Worm (Caenorhabditis elegans) whole organism, young adult: ENCODE measurements around the gene C49C3.4.

ENCODE experiments used
- B0019.2 ChIP-seq: fragments of 200-800 bp; sonication (Bioruptor generic); conservative IDR thresholded peaks from 2 replicates; pipeline ENCODE4 v1.3.6; 2022; ENCODE audit warnings: missing genetic modification reagents, missing genetic modification characterization, missing compliant biosample characterization
- B0261.1 ChIP-seq: sonication (generic microtip); optimal IDR thresholded peaks from 2 replicates; lab custom pipeline; 2016; ENCODE audit warnings: mild to moderate bottlenecking, missing genetic modification characterization, moderate library complexity, missing compliant biosample characterization
- B0336.3 ChIP-seq: fragments of 200-800 bp; sonication (Bioruptor generic); IDR thresholded peaks from 2 replicates; pipeline ENCODE4 v1.3.6; 2022; ENCODE audit warnings: missing genetic modification characterization, missing compliant biosample characterization
- C06A6.2 ChIP-seq: fragments of 200-800 bp; sonication (Bioruptor generic); conservative IDR thresholded peaks from 2 replicates; pipeline ENCODE4 v1.3.6; 2022; ENCODE audit warnings: missing genetic modification characterization, missing compliant biosample characterization
- D2030.7 ChIP-seq: fragments of 200-800 bp; sonication (Bioruptor generic); IDR thresholded peaks from 2 replicates; pipeline ENCODE4 v1.3.6; 2022; ENCODE audit warnings: missing genetic modification reagents, missing genetic modification characterization, missing compliant biosample characterization
- F10E7.11 ChIP-seq: sonication (generic microtip); optimal IDR thresholded peaks from 2 replicates; lab custom pipeline; 2017; ENCODE audit warnings: mild to moderate bottlenecking, missing genetic modification characterization, moderate library complexity, missing compliant biosample characterization
- F39B2.1 ChIP-seq: fragments of 200-800 bp; sonication (Bioruptor generic); IDR thresholded peaks from 2 replicates; pipeline ENCODE4 v1.3.6; 2022; ENCODE audit warnings: missing genetic modification reagents, missing genetic modification characterization, missing compliant biosample characterization
- F55B11.4 ChIP-seq: sonication (generic microtip); optimal IDR thresholded peaks from 2 replicates; lab custom pipeline; 2016; ENCODE audit warnings: missing compliant biosample characterization, missing genetic modification characterization, borderline replicate concordance; ENCODE audit not compliant: insufficient read depth
- K12H6.12 ChIP-seq: fragments of 200-800 bp; sonication (Bioruptor generic); optimal IDR thresholded peaks from 2 replicates; lab custom pipeline; 2018; ENCODE audit warnings: mild to moderate bottlenecking, missing genetic modification characterization, missing compliant biosample characterization
- Y79H2A.3 ChIP-seq: fragments of 200-800 bp; sonication (Bioruptor generic); conservative IDR thresholded peaks from 2 replicates; pipeline ENCODE4 v1.3.6; 2022; ENCODE audit warnings: missing genetic modification reagents, missing genetic modification characterization, missing compliant biosample characterization
- Y95B8A.8 ChIP-seq: fragments of 200-800 bp; sonication (Bioruptor generic); IDR thresholded peaks from 2 replicates; pipeline ENCODE4 v1.3.6; 2022; ENCODE audit warnings: missing genetic modification reagents, missing genetic modification characterization, missing compliant biosample characterization
- ZK185.1 ChIP-seq: sonication (generic microtip); optimal IDR thresholded peaks from 2 replicates; lab custom pipeline; 2016; ENCODE audit warnings: mild to moderate bottlenecking, missing genetic modification characterization, missing compliant biosample characterization; ENCODE audit not compliant: poor library complexity, severe bottlenecking
- atf-7 ChIP-seq: sonication (generic microtip); optimal IDR thresholded peaks from 2 replicates; lab custom pipeline; 2017; ENCODE audit warnings: mild to moderate bottlenecking, missing genetic modification characterization, missing compliant biosample characterization
- attf-6 ChIP-seq: fragments of 200-800 bp; sonication (Bioruptor generic); IDR thresholded peaks from 2 replicates; pipeline ENCODE4 v1.3.6; 2022; ENCODE audit warnings: missing genetic modification reagents, missing genetic modification characterization, missing compliant biosample characterization
- bed-2 ChIP-seq: fragments of 200-800 bp; sonication (Bioruptor generic); IDR thresholded peaks from 2 replicates; pipeline ENCODE4 v1.3.6; 2022; ENCODE audit warnings: missing genetic modification reagents, missing genetic modification characterization, missing compliant biosample characterization
- cebp-2 ChIP-seq: fragments of 200-800 bp; sonication (Bioruptor generic); IDR thresholded peaks from 2 replicates; pipeline ENCODE4 v1.3.6; 2022; ENCODE audit warnings: missing genetic modification characterization, missing compliant biosample characterization
- ceh-100 ChIP-seq: fragments of 200-800 bp; sonication (Bioruptor generic); IDR thresholded peaks from 2 replicates; pipeline ENCODE4 v1.3.6; 2022; ENCODE audit warnings: missing genetic modification reagents, missing genetic modification characterization, missing compliant biosample characterization
- ceh-79 ChIP-seq: sonication (generic microtip); optimal IDR thresholded peaks from 2 replicates; lab custom pipeline; 2017; ENCODE audit warnings: mild to moderate bottlenecking, missing genetic modification characterization, missing compliant biosample characterization
- ceh-91 ChIP-seq: fragments of 200-800 bp; sonication (Bioruptor generic); IDR thresholded peaks from 2 replicates; pipeline ENCODE4 v1.3.6; 2022; ENCODE audit warnings: missing genetic modification reagents, missing genetic modification characterization, missing compliant biosample characterization
- efl-1 ChIP-seq: fragments of 150-350 bp; optimal IDR thresholded peaks from 2 replicates; lab custom pipeline; 2014; ENCODE audit warnings: missing biosample characterization, missing genetic modification reagents, missing genetic modification characterization
- ekl-4 ChIP-seq: fragments of 200-800 bp; sonication (Bioruptor generic); IDR thresholded peaks from 2 replicates; pipeline ENCODE4 v1.3.6; 2022; ENCODE audit warnings: missing genetic modification reagents, missing genetic modification characterization, missing compliant biosample characterization
- gei-17 ChIP-seq: fragments of 200-800 bp; sonication (Bioruptor generic); optimal IDR thresholded peaks from 2 replicates; lab custom pipeline; 2018; ENCODE audit warnings: mild to moderate bottlenecking, missing genetic modification characterization, missing compliant biosample characterization
- hlh-26 ChIP-seq: fragments of 200-800 bp; sonication (Bioruptor generic); conservative IDR thresholded peaks from 2 replicates; pipeline ENCODE4 v1.3.6; 2022; ENCODE audit warnings: missing genetic modification reagents, missing genetic modification characterization, missing compliant biosample characterization
- hmg-20 ChIP-seq: fragments of 200-800 bp; sonication (Bioruptor generic); IDR thresholded peaks from 2 replicates; pipeline ENCODE4 v1.3.6; 2022; ENCODE audit warnings: missing genetic modification reagents, missing genetic modification characterization, missing compliant biosample characterization
- hsf-1 ChIP-seq: fragments of 200-800 bp; sonication (Bioruptor generic); IDR thresholded peaks from 2 replicates; pipeline ENCODE4 v1.3.6; 2022; ENCODE audit warnings: missing genetic modification reagents, missing genetic modification characterization, missing compliant biosample characterization
- lag-1 ChIP-seq: fragments of 200-800 bp; sonication (Bioruptor generic); IDR thresholded peaks from 2 replicates; pipeline ENCODE4 v1.3.6; 2022; ENCODE audit warnings: missing genetic modification reagents, missing genetic modification characterization, missing compliant biosample characterization
- let-607 ChIP-seq, 2 experiments: fragments of 200-800 bp in 1 of 2; sonication (Bioruptor generic) in 1 of 2; sonication (generic microtip) in 1 of 2; optimal IDR thresholded peaks; 2 replicates each; lab custom pipeline; 2016 to 2018; ENCODE audit warnings: mild to moderate bottlenecking in 2 of 2, missing compliant biosample characterization in 2 of 2, missing genetic modification characterization in 2 of 2, moderate library complexity in 2 of 2, missing genotype in 1 of 2
- lin-54 ChIP-seq: fragments of 200-800 bp; sonication (Bioruptor generic); optimal IDR thresholded peaks from 2 replicates; lab custom pipeline; 2018; ENCODE audit warnings: mild to moderate bottlenecking, missing genetic modification characterization, missing compliant biosample characterization
- lir-1 ChIP-seq: fragments of 200-800 bp; sonication (Bioruptor generic); conservative IDR thresholded peaks from 2 replicates; pipeline ENCODE4 v1.3.6; 2022; ENCODE audit warnings: missing genetic modification reagents, missing genetic modification characterization, missing compliant biosample characterization
- lsl-1 ChIP-seq: fragments of 200-800 bp; sonication (Bioruptor generic); optimal IDR thresholded peaks from 2 replicates; lab custom pipeline; 2018; ENCODE audit warnings: mild to moderate bottlenecking, missing genetic modification characterization, moderate library complexity, missing compliant biosample characterization
- madf-10 ChIP-seq: sonication (generic microtip); optimal IDR thresholded peaks from 2 replicates; lab custom pipeline; 2016; ENCODE audit warnings: mild to moderate bottlenecking, missing genetic modification characterization, missing compliant biosample characterization
- madf-3 ChIP-seq: fragments of 200-800 bp; sonication (Bioruptor generic); IDR thresholded peaks from 2 replicates; pipeline ENCODE4 v1.3.6; 2022; ENCODE audit warnings: missing genetic modification reagents, missing genetic modification characterization, missing compliant biosample characterization
- madf-8 ChIP-seq: fragments of 200-800 bp; sonication (Bioruptor generic); conservative IDR thresholded peaks from 2 replicates; pipeline ENCODE4 v1.3.6; 2022; ENCODE audit warnings: missing genetic modification reagents, missing genetic modification characterization, missing compliant biosample characterization
- mcd-1 ChIP-seq: fragments of 200-800 bp; sonication (Bioruptor generic); IDR thresholded peaks from 2 replicates; pipeline ENCODE4 v1.3.6; 2022; ENCODE audit warnings: missing genetic modification reagents, missing genetic modification characterization, missing compliant biosample characterization
- mel-28 ChIP-seq: sonication (generic microtip); optimal IDR thresholded peaks from 2 replicates; lab custom pipeline; 2016; ENCODE audit warnings: borderline replicate concordance, mild to moderate bottlenecking, missing genetic modification characterization, missing compliant biosample characterization
- nfya-1 ChIP-seq: sonication (generic microtip); optimal IDR thresholded peaks from 2 replicates; lab custom pipeline; 2017; ENCODE audit warnings: antibody characterized with exemption, missing compliant biosample characterization, missing genetic modification characterization, borderline replicate concordance; ENCODE audit not compliant: insufficient read depth
- nfyb-1 ChIP-seq: fragments of 200-800 bp; sonication (Bioruptor generic); IDR thresholded peaks from 2 replicates; pipeline ENCODE4 v1.3.6; 2022; ENCODE audit warnings: missing genetic modification reagents, missing genetic modification characterization, missing compliant biosample characterization
- nhr-90 ChIP-seq: sonication (generic microtip); optimal IDR thresholded peaks from 2 replicates; lab custom pipeline; 2016; ENCODE audit warnings: missing genotype, mild to moderate bottlenecking, missing genetic modification characterization, missing compliant biosample characterization
- pha-4 ChIP-seq: fragments of 150-350 bp; sonication (generic microtip); optimal IDR thresholded peaks from 2 replicates; lab custom pipeline; 2014; ENCODE audit warnings: missing biosample characterization, missing genetic modification reagents, missing genetic modification characterization
- sea-2 ChIP-seq: fragments of 200-800 bp; sonication (Bioruptor generic); IDR thresholded peaks from 2 replicates; pipeline ENCODE4 v1.3.6; 2022; ENCODE audit warnings: missing genetic modification characterization, missing compliant biosample characterization
- snpc-1.1 ChIP-seq: sonication (generic microtip); optimal IDR thresholded peaks from 2 replicates; lab custom pipeline; 2017; ENCODE audit warnings: missing genetic modification characterization, mild to moderate bottlenecking, missing compliant biosample characterization, antibody characterized with exemption, moderate library complexity, missing genotype, missing genetic modification reagents; ENCODE audit not compliant: insufficient read depth
- snpc-1.3 ChIP-seq: sonication (generic microtip); optimal IDR thresholded peaks from 2 replicates; lab custom pipeline; 2017; ENCODE audit warnings: missing genetic modification characterization, mild to moderate bottlenecking, missing compliant biosample characterization, antibody characterized with exemption, moderate library complexity, missing genotype, missing genetic modification reagents; ENCODE audit not compliant: insufficient read depth
- snpc-4 ChIP-seq, 5 experiments: fragments of 150-350 bp in 1 of 5; sonication (generic microtip) in 4 of 5; optimal IDR thresholded peaks; 2 replicates each; lab custom pipeline; 2014 to 2018; ENCODE audit warnings: missing genetic modification characterization in 5 of 5, missing biosample characterization in 3 of 5, antibody characterized with exemption in 2 of 5, mild to moderate bottlenecking in 2 of 5, missing compliant biosample characterization in 2 of 5, missing genotype in 2 of 5, moderate library complexity in 2 of 5, missing genetic modification reagents in 1 of 5
- tbx-9 ChIP-seq: sonication (generic microtip); optimal IDR thresholded peaks from 2 replicates; lab custom pipeline; 2016; ENCODE audit warnings: borderline replicate concordance, missing genetic modification characterization, inconsistent platforms, missing compliant biosample characterization
- unc-62 ChIP-seq: fragments of 150-350 bp; optimal IDR thresholded peaks from 2 replicates; lab custom pipeline; 2014; ENCODE audit warnings: missing biosample characterization, missing genetic modification reagents, missing genetic modification characterization
- ztf-28 ChIP-seq: fragments of 200-800 bp; sonication (Bioruptor generic); IDR thresholded peaks from 2 replicates; pipeline ENCODE4 v1.3.6; 2022; ENCODE audit warnings: missing genetic modification reagents, missing genetic modification characterization, missing compliant biosample characterization

C49C3.4 gene

ce11 chrIV:17273602-17274110, 46.9 kb upstream of the C49C3.4 start, which contains the start of gene gln-5 (continued):
- TF ChIP-seq tbx-9 (tag; lab: Kevin White, UChicago), result no peak
- TF ChIP-seq F55B11.4 (tag; lab: Kevin White, UChicago), result no peak
- no peak for TF ChIP-seq atf-7 (tag; lab: Kevin White, UChicago)
- TF ChIP-seq hlh-26 (GFP tag; lab: Robert Waterston, UW), result no peak
- TF ChIP-seq snpc-1.3 (tag; lab: Kevin White, UChicago), result peak; percentile 41
- TF ChIP-seq lsl-1 (GFP tag; lab: Kevin White, UChicago), result peak; percentile 71
- no peak for TF ChIP-seq bed-2 (GFP tag; lab: Robert Waterston, UW)
- TF ChIP-seq Y79H2A.3 (GFP tag; lab: Robert Waterston, UW), result no peak
- no peak for TF ChIP-seq mel-28 (tag; lab: Kevin White, UChicago)
- TF ChIP-seq ceh-79, result no peak
- TF ChIP-seq madf-3 (GFP tag; lab: Robert Waterston, UW), result peak; percentile 96
- no peak for TF ChIP-seq K12H6.12 (tag; lab: Kevin White, UChicago)
- TF ChIP-seq lin-54, result peak; percentile 79
- TF ChIP-seq attf-6 (GFP tag; lab: Robert Waterston, UW), result peak; percentile 88
- TF ChIP-seq pha-4 (tag; lab: Kevin White, UChicago), result no peak
- TF ChIP-seq F10E7.11 (tag; lab: Kevin White, UChicago), result no peak
- no peak for TF ChIP-seq ekl-4 (GFP tag; lab: Robert Waterston, UW)
- TF ChIP-seq Y95B8A.8 (GFP tag; lab: Robert Waterston, UW), result 0 out of 2 replicates have a peak, but pooled peaks have one; percentile 66
- TF ChIP-seq ZK185.1, result no peak
- peak; percentile 97 for TF ChIP-seq efl-1 (GFP tag; lab: Kevin White, UChicago)
- no peak for TF ChIP-seq B0261.1 (tag; lab: Kevin White, UChicago)
- no peak for TF ChIP-seq ztf-28 (GFP tag; lab: Robert Waterston, UW)
- no peak; the same call in 1 of the 2 replicates for TF ChIP-seq lir-1 (GFP tag; lab: Robert Waterston, UW)
- TF ChIP-seq D2030.7, result peak; percentile 97
- peak; percentile 95 for TF ChIP-seq hsf-1 (GFP tag; lab: Robert Waterston, UW)
- no peak for TF ChIP-seq sea-2
- no peak for TF ChIP-seq hmg-20 (GFP tag; lab: Robert Waterston, UW)
- no peak for TF ChIP-seq F39B2.1 (GFP tag; lab: Robert Waterston, UW)
- no peak for TF ChIP-seq nhr-90
- no peak for TF ChIP-seq C06A6.2 (GFP tag; lab: Robert Waterston, UW)
- peak; percentile 51; the same call in 1 of the 2 replicates for TF ChIP-seq ceh-100
- TF ChIP-seq gei-17 (GFP tag; lab: Kevin White, UChicago), result no peak
- peak; percentile 35 for TF ChIP-seq snpc-4 (GFP tag; optimal IDR thresholded peaks at IDR 0.05; lab: Kevin White, UChicago)
- peak in 3 of 4 experiments; percentile 16 to 76 (median 71) for TF ChIP-seq snpc-4 (tag; optimal IDR thresholded peaks at IDR 0.05; lab: Kevin White, UChicago)
- no peak for TF ChIP-seq snpc-1.1 (tag; lab: Kevin White, UChicago)
- TF ChIP-seq B0336.3, result peak; percentile 37; the same call in 1 of the 2 replicates
- no peak for TF ChIP-seq madf-10 (tag; lab: Kevin White, UChicago)
- TF ChIP-seq unc-62 (GFP tag; lab: Kevin White, UChicago), result no peak
- no peak for TF ChIP-seq cebp-2 (GFP tag; lab: Robert Waterston, UW)
- peak; percentile 37; the same call in 1 of the 2 replicates for TF ChIP-seq mcd-1 (GFP tag; lab: Robert Waterston, UW)
- TF ChIP-seq lag-1, result no peak
- TF ChIP-seq ceh-91, result peak; percentile 94
- peak; percentile 95 for TF ChIP-seq madf-8 (GFP tag; lab: Robert Waterston, UW)
- peak; percentile 66 for TF ChIP-seq B0019.2 (GFP tag; lab: Robert Waterston, UW)
- no peak for TF ChIP-seq let-607 (tag; optimal IDR thresholded peaks at IDR 0.05; lab: Kevin White, UChicago)
- TF ChIP-seq nfya-1 (tag; lab: Kevin White, UChicago), result no peak
- peak; percentile 27; the same call in 1 of the 2 replicates for TF ChIP-seq nfyb-1 (GFP tag; lab: Robert Waterston, UW)
